Worm (Caenorhabditis elegans) whole organism, mixed stage, embryonic: Measurements from ENCODE around the gene hpr-17.

Experiments
- M03D4.4 ChIP-seq: sonication (generic microtip); optimal IDR thresholded peaks from 2 replicates; lab custom pipeline; 2017; ENCODE audit warnings: mild to moderate bottlenecking, missing genetic modification characterization, missing compliant biosample characterization
- bed-3 ChIP-seq: fragments of 200-800 bp; sonication (Bioruptor generic); optimal IDR thresholded peaks from 3 replicates; lab custom pipeline; 2018; ENCODE audit warnings: mild to moderate bottlenecking, missing genetic modification characterization, moderate library complexity, missing compliant biosample characterization
- blmp-1 ChIP-seq: fragments of 150-350 bp; optimal IDR thresholded peaks from 2 replicates; lab custom pipeline; 2014; ENCODE audit warnings: missing biosample characterization, missing genetic modification characterization
- ceh-39 ChIP-seq: fragments of 150-350 bp; optimal IDR thresholded peaks from 2 replicates; lab custom pipeline; 2014; ENCODE audit warnings: missing biosample characterization, missing genetic modification characterization
- ceh-43 ChIP-seq: fragments of 200-800 bp; sonication (Bioruptor generic); optimal IDR thresholded peaks from 2 replicates; lab custom pipeline; 2018; ENCODE audit warnings: mild to moderate bottlenecking, missing genetic modification characterization, moderate library complexity, missing compliant biosample characterization
- ceh-83 ChIP-seq: fragments of 200-800 bp; sonication (Bioruptor generic); optimal IDR thresholded peaks from 2 replicates; lab custom pipeline; 2018; ENCODE audit warnings: mild to moderate bottlenecking, missing genetic modification characterization, missing compliant biosample characterization
- ces-1 ChIP-seq: fragments of 150-350 bp; optimal IDR thresholded peaks from 2 replicates; lab custom pipeline; 2014; ENCODE audit warnings: missing biosample characterization, missing genetic modification reagents, missing genetic modification characterization
- cnd-1 ChIP-seq: fragments of 200-800 bp; sonication (Bioruptor generic); optimal IDR thresholded peaks from 2 replicates; lab custom pipeline; 2018; ENCODE audit warnings: mild to moderate bottlenecking, missing genetic modification characterization, missing compliant biosample characterization
- drap-1 ChIP-seq: fragments of 200-800 bp; sonication (Bioruptor generic); optimal IDR thresholded peaks from 3 replicates; lab custom pipeline; 2018; ENCODE audit warnings: mild to moderate bottlenecking, missing genetic modification characterization, missing compliant biosample characterization
- elt-1 ChIP-seq: sonication (generic microtip); optimal IDR thresholded peaks from 2 replicates; lab custom pipeline; 2017; ENCODE audit warnings: missing genetic modification characterization, mild to moderate bottlenecking, missing compliant biosample characterization, antibody characterized with exemption, moderate library complexity, borderline replicate concordance; ENCODE audit not compliant: insufficient read depth
- elt-3 ChIP-seq: fragments of 150-350 bp; optimal IDR thresholded peaks from 2 replicates; lab custom pipeline; 2014; ENCODE audit warnings: missing biosample characterization, missing genetic modification characterization
- ham-2 ChIP-seq: fragments of 200-800 bp; sonication (Bioruptor generic); optimal IDR thresholded peaks from 2 replicates; lab custom pipeline; 2018; ENCODE audit warnings: mild to moderate bottlenecking, missing genetic modification characterization, missing compliant biosample characterization
- hlh-1 ChIP-seq: fragments of 150-350 bp; optimal IDR thresholded peaks from 2 replicates; lab custom pipeline; 2014; ENCODE audit warnings: missing biosample characterization, missing genetic modification reagents, missing genetic modification characterization
- lin-13 ChIP-seq: fragments of 150-350 bp; optimal IDR thresholded peaks from 2 replicates; lab custom pipeline; 2014; ENCODE audit warnings: missing biosample characterization, missing genetic modification characterization
- lin-32 ChIP-seq: fragments of 200-800 bp; sonication (Bioruptor generic); optimal IDR thresholded peaks from 2 replicates; lab custom pipeline; 2018; ENCODE audit warnings: mild to moderate bottlenecking, missing genetic modification characterization, missing compliant biosample characterization
- lsy-2 ChIP-seq: fragments of 150-350 bp; optimal IDR thresholded peaks from 2 replicates; lab custom pipeline; 2014; ENCODE audit warnings: missing biosample characterization, missing genetic modification characterization
- mab-5 ChIP-seq: fragments of 150-350 bp; optimal IDR thresholded peaks from 2 replicates; lab custom pipeline; 2014; ENCODE audit warnings: missing biosample characterization, missing genetic modification characterization
- mep-1 ChIP-seq: fragments of 150-350 bp; optimal IDR thresholded peaks from 2 replicates; lab custom pipeline; 2017; ENCODE audit warnings: missing biosample characterization, missing genetic modification reagents, missing genetic modification characterization, inconsistent platforms
- mls-2 ChIP-seq: sonication (generic microtip); optimal IDR thresholded peaks from 2 replicates; lab custom pipeline; 2016; ENCODE audit warnings: mild to moderate bottlenecking, missing genetic modification characterization, moderate library complexity, missing compliant biosample characterization
- nhr-12 ChIP-seq: fragments of 150-350 bp; optimal IDR thresholded peaks from 2 replicates; lab custom pipeline; 2014; ENCODE audit warnings: missing biosample characterization, missing genetic modification characterization
- nhr-2 ChIP-seq: fragments of 150-350 bp; optimal IDR thresholded peaks from 2 replicates; lab custom pipeline; 2014; ENCODE audit warnings: missing biosample characterization, missing genetic modification characterization
- nhr-237 ChIP-seq: fragments of 150-350 bp; optimal IDR thresholded peaks from 2 replicates; lab custom pipeline; 2014; ENCODE audit warnings: missing biosample characterization, missing genetic modification characterization
- nhr-28 ChIP-seq: fragments of 150-350 bp; optimal IDR thresholded peaks from 2 replicates; lab custom pipeline; 2014; ENCODE audit warnings: missing biosample characterization, missing genetic modification characterization
- nhr-76 ChIP-seq: sonication (generic microtip); optimal IDR thresholded peaks from 2 replicates; lab custom pipeline; 2017; ENCODE audit warnings: missing biosample characterization, missing genetic modification characterization
- sem-2 ChIP-seq: fragments of 200-800 bp; sonication (Bioruptor generic); optimal IDR thresholded peaks from 2 replicates; lab custom pipeline; 2018; ENCODE audit warnings: mild to moderate bottlenecking, missing genetic modification characterization, missing compliant biosample characterization
- snpc-4 ChIP-seq: fragments of 150-350 bp; optimal IDR thresholded peaks from 2 replicates; lab custom pipeline; 2014; ENCODE audit warnings: missing biosample characterization, missing genetic modification characterization
- sptf-1 ChIP-seq: sonication (generic microtip); optimal IDR thresholded peaks from 2 replicates; lab custom pipeline; 2017; ENCODE audit warnings: mild to moderate bottlenecking, missing genetic modification characterization, moderate library complexity, missing compliant biosample characterization
- tbx-8 ChIP-seq: fragments of 200-800 bp; sonication (Bioruptor generic); optimal IDR thresholded peaks from 2 replicates; lab custom pipeline; 2018; ENCODE audit warnings: mild to moderate bottlenecking, missing genetic modification characterization, moderate library complexity, missing compliant biosample characterization
- unc-39 ChIP-seq: fragments of 150-350 bp; optimal IDR thresholded peaks from 2 replicates; lab custom pipeline; 2014; ENCODE audit warnings: missing biosample characterization, missing genetic modification characterization
- unc-62 ChIP-seq: fragments of 150-350 bp; optimal IDR thresholded peaks from 2 replicates; lab custom pipeline; 2014; ENCODE audit warnings: missing biosample characterization, missing genetic modification reagents, missing genetic modification characterization
- ztf-11 ChIP-seq: fragments of 150-350 bp; optimal IDR thresholded peaks from 2 replicates; lab custom pipeline; 2014; ENCODE audit warnings: missing biosample characterization, missing genetic modification characterization

hpr-17 gene

ce11 chrII:13142372-13142771 is 14.5 kb downstream of the hpr-17 start:
- TF ChIP-seq mls-2 (tag; lab: Kevin White, UChicago) (no peak), lin-32 (GFP tag; lab: Kevin White, UChicago) (no peak), nhr-237 (tag; lab: Kevin White, UChicago) (no peak), ces-1 (GFP tag; lab: Kevin White, UChicago) (no peak), drap-1 (GFP tag; lab: Kevin White, UChicago) (no peak), ham-2 (GFP tag; lab: Kevin White, UChicago) (no peak), elt-3 (tag; lab: Kevin White, UChicago) (no peak), unc-62 (GFP tag; lab: Kevin White, UChicago) (no peak), nhr-2 (no peak), ztf-11 (tag; lab: Kevin White, UChicago) (no peak)

- no peak for TF ChIP-seq hlh-1 (tag; lab: Kevin White, UChicago)
- no peak for TF ChIP-seq nhr-76 (tag; lab: Kevin White, UChicago)
- no peak for TF ChIP-seq mep-1 (tag; lab: Kevin White, UChicago)
- no peak for TF ChIP-seq nhr-28 (tag; lab: Kevin White, UChicago)
- no peak for TF ChIP-seq bed-3 (GFP tag; lab: Kevin White, UChicago)
- no peak for TF ChIP-seq mab-5 (tag; lab: Kevin White, UChicago)
- TF ChIP-seq ceh-39 (tag; lab: Kevin White, UChicago) = no peak
Measured at ce11 chrII:13139573-13139972, 17.3 kb downstream of the hpr-17 start.

- no peak for TF ChIP-seq bed-3 (GFP tag; lab: Kevin White, UChicago)
- TF ChIP-seq ces-1 (GFP tag; lab: Kevin White, UChicago) = no peak
- TF ChIP-seq snpc-4 (tag; lab: Kevin White, UChicago) = no peak
- TF ChIP-seq cnd-1 (tag; lab: Kevin White, UChicago) = no peak
- no peak for TF ChIP-seq nhr-28 (tag; lab: Kevin White, UChicago)
- TF ChIP-seq nhr-237 (tag; lab: Kevin White, UChicago) = no peak
- no peak for TF ChIP-seq elt-3 (tag; lab: Kevin White, UChicago)
- no peak for TF ChIP-seq elt-1
- no peak for TF ChIP-seq sem-2 (GFP tag; lab: Kevin White, UChicago)
- no peak for TF ChIP-seq ceh-43 (GFP tag; lab: Kevin White, UChicago)
- TF ChIP-seq M03D4.4 (tag; lab: Kevin White, UChicago) = no peak
- TF ChIP-seq lin-13 (tag; lab: Kevin White, UChicago) = no peak
- no peak for TF ChIP-seq mep-1 (tag; lab: Kevin White, UChicago)
Measured at ce11 chrII:13130576-13130975, 26.3 kb downstream of the hpr-17 start.

DNA sequence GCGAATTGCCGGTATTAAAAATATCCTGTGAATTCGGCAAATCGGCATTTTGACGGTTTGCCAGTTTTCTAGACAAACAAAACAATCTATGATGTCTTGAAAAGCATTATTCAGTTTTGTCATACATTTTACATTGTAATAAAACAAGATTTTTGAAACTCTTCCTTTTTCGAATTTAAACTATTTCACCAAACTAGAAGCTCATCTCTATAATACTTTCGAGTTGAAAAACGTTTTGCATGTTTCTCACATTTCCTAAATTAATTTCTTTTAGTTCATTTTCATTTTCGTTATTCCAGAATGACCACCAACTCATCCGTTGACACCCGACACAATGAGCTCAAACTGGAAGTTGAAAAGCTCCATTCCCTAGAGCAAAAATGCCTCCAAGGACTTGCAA is 27.2 kb downstream of the hpr-17 start, which contains the start of gene F29C12.6:
F29C12.6 (plus strand) TSS at position 301 of the 400 bp plus-strand sequence.
- TF ChIP-seq sptf-1 (tag; lab: Kevin White, UChicago) = no peak
- no peak for TF ChIP-seq ceh-39 (tag; lab: Kevin White, UChicago)
- no peak for TF ChIP-seq nhr-2
- TF ChIP-seq unc-39 (tag; lab: Kevin White, UChicago) = no peak
- no peak for TF ChIP-seq sem-2 (GFP tag; lab: Kevin White, UChicago)
- no peak for TF ChIP-seq hlh-1 (tag; lab: Kevin White, UChicago)
- no peak for TF ChIP-seq blmp-1
- no peak for TF ChIP-seq lsy-2 (tag; lab: Kevin White, UChicago)
- no peak for TF ChIP-seq mls-2 (tag; lab: Kevin White, UChicago)
- no peak for TF ChIP-seq nhr-237 (tag; lab: Kevin White, UChicago)
- no peak for TF ChIP-seq tbx-8 (GFP tag; lab: Kevin White, UChicago)
- no peak for TF ChIP-seq ceh-43 (GFP tag; lab: Kevin White, UChicago)
- no peak for TF ChIP-seq snpc-4 (tag; lab: Kevin White, UChicago)
- TF ChIP-seq ztf-11 (tag; lab: Kevin White, UChicago) = no peak
- no peak for TF ChIP-seq mab-5 (tag; lab: Kevin White, UChicago)
- no peak for TF ChIP-seq nhr-12 (tag; lab: Kevin White, UChicago)
- TF ChIP-seq cnd-1 (tag; lab: Kevin White, UChicago) = no peak
- TF ChIP-seq, all 35 proteins: peak for 0

DNA sequence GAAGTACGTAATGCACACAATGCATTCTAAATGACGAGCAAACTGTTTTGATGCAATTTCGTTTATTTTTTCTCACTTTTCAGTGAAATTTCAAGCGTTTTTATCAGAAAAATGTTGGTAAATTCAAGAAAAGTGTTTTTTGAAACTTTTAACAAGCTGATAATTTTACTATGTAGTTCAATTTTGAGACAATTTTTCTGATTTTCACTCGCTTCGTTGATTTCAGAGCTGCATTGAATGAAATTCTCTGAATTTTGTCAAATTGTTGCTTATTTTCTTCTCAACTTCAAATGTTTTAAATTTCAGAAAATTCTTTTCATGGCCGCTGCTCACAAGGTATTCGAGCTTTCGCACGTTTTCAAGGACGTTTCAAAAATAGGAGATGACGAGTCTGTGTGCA is 34.1 kb downstream of the hpr-17 start, which contains the start of gene bath-45:
bath-45 (plus strand) TSS at position 301 of the 400 bp plus-strand sequence.
- TF ChIP-seq nhr-76 (tag; lab: Kevin White, UChicago) (no peak), hlh-1 (tag; lab: Kevin White, UChicago) (no peak), snpc-4 (tag; lab: Kevin White, UChicago) (no peak), nhr-28 (tag; lab: Kevin White, UChicago) (no peak), nhr-2 (no peak), bed-3 (GFP tag; lab: Kevin White, UChicago) (no peak), ceh-43 (GFP tag; lab: Kevin White, UChicago) (no peak), lin-32 (GFP tag; lab: Kevin White, UChicago) (no peak), mep-1 (tag; lab: Kevin White, UChicago) (no peak), ceh-83 (GFP tag; lab: Kevin White, UChicago) (no peak), mab-5 (tag; lab: Kevin White, UChicago) (no peak), unc-39 (tag; lab: Kevin White, UChicago) (no peak), ces-1 (GFP tag; lab: Kevin White, UChicago) (no peak), lsy-2 (tag; lab: Kevin White, UChicago) (no peak), ceh-39 (tag; lab: Kevin White, UChicago) (no peak)
